Worm (Caenorhabditis elegans) whole organism, L1 larva: ENCODE measurements around the gene H20J04.6.

Source experiments
- ces-1 ChIP-seq: fragments of 150-350 bp; optimal IDR thresholded peaks from 2 replicates; lab custom pipeline; 2014; ENCODE audit warnings: missing biosample characterization, missing genetic modification reagents, missing genetic modification characterization
- isw-1 ChIP-seq: fragments of 200-800 bp; sonication (Bioruptor generic); IDR thresholded peaks from 2 replicates; pipeline ENCODE4 v1.3.6; 2022; ENCODE audit warnings: missing genetic modification characterization, missing compliant biosample characterization
- lin-13 ChIP-seq: fragments of 150-350 bp; optimal IDR thresholded peaks from 2 replicates; lab custom pipeline; 2014; ENCODE audit warnings: missing biosample characterization, missing genetic modification reagents, missing genetic modification characterization
- mab-9 ChIP-seq: fragments of 200-800 bp; sonication (Bioruptor generic); IDR thresholded peaks from 2 replicates; pipeline ENCODE4 v1.3.6; 2022; ENCODE audit warnings: missing genetic modification reagents, missing genetic modification characterization, missing compliant biosample characterization
- nhr-12 ChIP-seq: sonication (generic microtip); optimal IDR thresholded peaks from 2 replicates; lab custom pipeline; 2017; ENCODE audit warnings: missing biosample characterization, missing genetic modification characterization
- sptf-1 ChIP-seq: fragments of 150-350 bp; optimal IDR thresholded peaks from 2 replicates; lab custom pipeline; 2014; ENCODE audit warnings: missing biosample characterization, missing genetic modification characterization

DNA sequence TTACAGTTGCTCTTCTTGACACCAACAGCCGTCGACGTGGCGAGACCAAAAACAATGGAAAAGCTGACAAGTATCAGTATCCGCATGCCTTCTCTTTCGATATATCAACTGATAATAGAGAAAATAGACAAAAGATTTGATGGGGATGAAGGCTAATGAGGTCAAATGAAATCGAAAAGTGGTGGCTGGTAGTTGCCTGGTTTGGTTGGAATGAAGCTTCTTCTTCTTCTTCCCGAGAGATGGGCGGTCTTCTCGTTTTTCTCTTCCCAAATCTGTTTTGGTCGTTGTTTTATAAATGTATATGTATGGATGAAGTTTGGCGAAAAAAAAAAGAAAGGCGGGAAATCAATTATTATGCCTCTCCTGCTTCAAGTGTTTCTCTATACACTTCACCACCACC is 41.3 kb upstream of the H20J04.6 start, which contains the start of gene C01F1.5:
- TF ChIP-seq lin-13 (GFP tag; lab: Kevin White, UChicago) (no peak), ces-1 (GFP tag; lab: Kevin White, UChicago) (no peak), nhr-12 (tag; lab: Kevin White, UChicago) (no peak), mab-9 (GFP tag; lab: Robert Waterston, UW) (no peak), sptf-1 (tag; lab: Kevin White, UChicago) (no peak), isw-1 (GFP tag; lab: Robert Waterston, UW) (no peak)
